Worm (Caenorhabditis elegans): ENCODE results near the gene srx-87.

srx-87 gene

ce11 chrV:11532964-11533363, 31.7 kb upstream of the srx-87 start:
- no peak for TF ChIP-seq him-1 (tag; optimal IDR thresholded peaks at IDR 0.05)
- TF ChIP-seq dao-5 (tag; optimal IDR thresholded peaks at IDR 0.05): no peak
- TF ChIP-seq W03F9.2 (tag; optimal IDR thresholded peaks at IDR 0.05): no peak

ce11 chrV:11533365-11533949, 31.2 kb upstream of the srx-87 start:
- TF ChIP-seq him-1 (tag; optimal IDR thresholded peaks at IDR 0.05) (no peak), dao-5 (tag; optimal IDR thresholded peaks at IDR 0.05) (no peak), W03F9.2 (tag; optimal IDR thresholded peaks at IDR 0.05) (no peak)

ce11 chrV:11534495-11535189, 30.0 kb upstream of the srx-87 start:
- TF ChIP-seq dao-5 (tag; optimal IDR thresholded peaks at IDR 0.05): no peak
- TF ChIP-seq W03F9.2 (tag; optimal IDR thresholded peaks at IDR 0.05): no peak
- TF ChIP-seq him-1 (tag; optimal IDR thresholded peaks at IDR 0.05): no peak

ce11 chrV:11535504-11536062, 29.1 kb upstream of the srx-87 start:
- TF ChIP-seq dao-5 (tag; optimal IDR thresholded peaks at IDR 0.05): no peak
- TF ChIP-seq W03F9.2 (tag; optimal IDR thresholded peaks at IDR 0.05): peak; percentile 40
- TF ChIP-seq him-1 (tag; optimal IDR thresholded peaks at IDR 0.05): no peak

- no peak for TF ChIP-seq dao-5 (tag; optimal IDR thresholded peaks at IDR 0.05)
- no peak for TF ChIP-seq him-1 (tag; optimal IDR thresholded peaks at IDR 0.05)
- TF ChIP-seq W03F9.2 (tag; optimal IDR thresholded peaks at IDR 0.05): no peak
These were observed 28.0 kb upstream of the srx-87 start for ce11 chrV:11536667-11537066.

- TF ChIP-seq him-1 (tag; optimal IDR thresholded peaks at IDR 0.05): no peak
- no peak for TF ChIP-seq W03F9.2 (tag; optimal IDR thresholded peaks at IDR 0.05)
- no peak for TF ChIP-seq dao-5 (tag; optimal IDR thresholded peaks at IDR 0.05)
These were observed 25.2 kb upstream of the srx-87 start for ce11 chrV:11539502-11539901.

ce11 chrV:11541284-11541683, 23.4 kb upstream of the srx-87 start:
- TF ChIP-seq him-1 (tag; optimal IDR thresholded peaks at IDR 0.05) (no peak), dao-5 (tag; optimal IDR thresholded peaks at IDR 0.05) (no peak), W03F9.2 (tag; optimal IDR thresholded peaks at IDR 0.05) (no peak)

- TF ChIP-seq him-1 (tag; optimal IDR thresholded peaks at IDR 0.05): no peak
- no peak for TF ChIP-seq W03F9.2 (tag; optimal IDR thresholded peaks at IDR 0.05)
- no peak for TF ChIP-seq dao-5 (tag; optimal IDR thresholded peaks at IDR 0.05)
These were observed 21.1 kb upstream of the srx-87 start, which contains the start of gene F38B7.2 for ce11 chrV:11543564-11543963. Gene F38B7.2 (plus strand): TSS chrV:11543963.

ce11 chrV:11545227-11545626, 19.4 kb upstream of the srx-87 start, which contains the start of gene F38B7.10:
Gene F38B7.10 (plus strand): TSS chrV:11545527.
- TF ChIP-seq W03F9.2 (tag; optimal IDR thresholded peaks at IDR 0.05): no peak
- TF ChIP-seq him-1 (tag; optimal IDR thresholded peaks at IDR 0.05): no peak
- TF ChIP-seq dao-5 (tag; optimal IDR thresholded peaks at IDR 0.05): no peak

ce11 chrV:11546795-11547194, 17.9 kb upstream of the srx-87 start, which contains the start of gene F38B7.11:
Gene F38B7.11 (plus strand): TSS chrV:11547095.
- no peak for TF ChIP-seq him-1 (tag; optimal IDR thresholded peaks at IDR 0.05)
- no peak for TF ChIP-seq dao-5 (tag; optimal IDR thresholded peaks at IDR 0.05)
- no peak for TF ChIP-seq W03F9.2 (tag; optimal IDR thresholded peaks at IDR 0.05)

ce11 chrV:11548914-11549406, 15.7 kb upstream of the srx-87 start, which contains the start of the genes F38B7.17 and F38B7.3:
Gene F38B7.17 (minus strand): TSS chrV:11548964.
Gene F38B7.3 (plus strand): TSS chrV:11549107.
- TF ChIP-seq dao-5 (tag; optimal IDR thresholded peaks at IDR 0.05) (no peak), him-1 (tag; optimal IDR thresholded peaks at IDR 0.05) (no peak), W03F9.2 (tag; optimal IDR thresholded peaks at IDR 0.05) (no peak)

ce11 chrV:11552379-11552778, 12.3 kb upstream of the srx-87 start, which contains the start of gene srx-85:
Gene srx-85 (plus strand): TSS chrV:11552679.
- TF ChIP-seq him-1 (tag; optimal IDR thresholded peaks at IDR 0.05) (no peak), W03F9.2 (tag; optimal IDR thresholded peaks at IDR 0.05) (no peak), dao-5 (tag; optimal IDR thresholded peaks at IDR 0.05) (no peak)

- TF ChIP-seq W03F9.2 (tag; optimal IDR thresholded peaks at IDR 0.05): no peak
- TF ChIP-seq dao-5 (tag; optimal IDR thresholded peaks at IDR 0.05): no peak
- TF ChIP-seq him-1 (tag; optimal IDR thresholded peaks at IDR 0.05): no peak
These were observed 10.4 kb upstream of the srx-87 start, which contains the start of gene duo-1 for ce11 chrV:11554260-11554659. Gene duo-1 (plus strand): TSS chrV:11554630.

- TF ChIP-seq W03F9.2 (tag; optimal IDR thresholded peaks at IDR 0.05) (no peak), dao-5 (tag; optimal IDR thresholded peaks at IDR 0.05) (no peak), him-1 (tag; optimal IDR thresholded peaks at IDR 0.05) (no peak)
These were observed 2.0 kb upstream of the srx-87 start, which contains the start of gene srx-86 for ce11 chrV:11562643-11563042. Gene srx-86 (plus strand): TSS chrV:11562943.

Data from whole organism, L4/young adult.